Fruit fly (Drosophila melanogaster) whole organism, pupa: ENCODE results near the gene CG15914.

ENCODE experiments used
- CG10348 ChIP-seq: fragments of 200-800 bp; sonication (Bioruptor generic); IDR thresholded peaks from 2 replicates; pipeline ENCODE4 v1.3.6; 2022; ENCODE audit warnings: missing biosample characterization, missing genetic modification characterization
- CG12605 ChIP-seq: fragments of 200-800 bp; sonication (Bioruptor generic); IDR thresholded peaks from 2 replicates; pipeline ENCODE4 v1.3.6; 2022; ENCODE audit warnings: missing biosample characterization, missing genetic modification characterization
- CG13204 ChIP-seq: fragments of 200-800 bp; sonication (Bioruptor generic); optimal IDR thresholded peaks from 2 replicates; lab custom pipeline; 2018; ENCODE audit warnings: missing biosample characterization, mild to moderate bottlenecking, missing genetic modification characterization, moderate library complexity
- CG14655 ChIP-seq: fragments of 200-800 bp; sonication (Bioruptor generic); optimal IDR thresholded peaks from 3 replicates; lab custom pipeline; 2017; ENCODE audit warnings: mild to moderate bottlenecking, missing biosample characterization, missing genetic modification reagents, missing genetic modification characterization
- CG15710 ChIP-seq: fragments of 200-800 bp; sonication (Bioruptor generic); optimal IDR thresholded peaks from 2 replicates; lab custom pipeline; 2018; ENCODE audit warnings: missing biosample characterization, mild to moderate bottlenecking, missing genetic modification characterization, moderate library complexity
- CG17806 ChIP-seq: fragments of 200-800 bp; sonication (Bioruptor generic); optimal IDR thresholded peaks from 2 replicates; lab custom pipeline; 2018; ENCODE audit warnings: missing biosample characterization, mild to moderate bottlenecking, missing genetic modification characterization, moderate library complexity
- CG32121 ChIP-seq: fragments of 200-800 bp; sonication (Bioruptor generic); IDR thresholded peaks from 2 replicates; pipeline ENCODE4 v1.3.6; 2022; ENCODE audit warnings: missing biosample characterization, missing genetic modification characterization
- CG34367 ChIP-seq: fragments of 200-800 bp; sonication (Bioruptor generic); optimal IDR thresholded peaks from 2 replicates; lab custom pipeline; 2018; ENCODE audit warnings: missing biosample characterization, mild to moderate bottlenecking, missing genetic modification characterization
- CG4496 ChIP-seq: fragments of 200-800 bp; sonication (Bioruptor generic); IDR thresholded peaks from 3 replicates; pipeline ENCODE4 v1.3.6; 2022; ENCODE audit warnings: missing biosample characterization, missing genetic modification characterization
- CG8159 ChIP-seq: fragments of 200-800 bp; sonication (Bioruptor generic); optimal IDR thresholded peaks from 3 replicates; lab custom pipeline; 2018; ENCODE audit warnings: missing biosample characterization, mild to moderate bottlenecking, missing genetic modification characterization, moderate library complexity
- CG8301 ChIP-seq: fragments of 200-800 bp; sonication (Bioruptor generic); optimal IDR thresholded peaks from 2 replicates; lab custom pipeline; 2018; ENCODE audit warnings: missing biosample characterization, mild to moderate bottlenecking, missing genetic modification characterization
- CG9948 ChIP-seq: fragments of 200-800 bp; sonication (Bioruptor generic); optimal IDR thresholded peaks from 2 replicates; lab custom pipeline; 2018; ENCODE audit warnings: missing biosample characterization, mild to moderate bottlenecking, missing genetic modification characterization, moderate library complexity
- D1 ChIP-seq: fragments of 200-800 bp; sonication (Bioruptor generic); optimal IDR thresholded peaks from 2 replicates; lab custom pipeline; 2018; ENCODE audit warnings: missing biosample characterization, mild to moderate bottlenecking, missing genetic modification characterization, moderate library complexity
- EcR ChIP-seq: fragments of 200-800 bp; sonication (Bioruptor generic); optimal IDR thresholded peaks from 3 replicates; lab custom pipeline; 2019; ENCODE audit warnings: missing biosample characterization, missing genetic modification characterization, mild to moderate bottlenecking, moderate library complexity, missing genetic modification reagents
- Ets98B ChIP-seq: fragments of 200-800 bp; sonication (Bioruptor generic); IDR thresholded peaks from 2 replicates; pipeline ENCODE4 v1.3.6; 2022; ENCODE audit warnings: missing biosample characterization, missing genetic modification characterization
- Pif1A ChIP-seq: fragments of 200-800 bp; sonication (Bioruptor generic); optimal IDR thresholded peaks from 3 replicates; lab custom pipeline; 2016; ENCODE audit warnings: missing biosample characterization, missing genetic modification characterization
- Pif1B ChIP-seq: fragments of 200-800 bp; sonication (Bioruptor generic); optimal IDR thresholded peaks from 3 replicates; lab custom pipeline; 2016; ENCODE audit warnings: missing biosample characterization, missing genetic modification characterization
- Snoo ChIP-seq: fragments of 200-800 bp; sonication (Bioruptor generic); optimal IDR thresholded peaks from 3 replicates; lab custom pipeline; 2017; ENCODE audit warnings: missing biosample characterization, mild to moderate bottlenecking, missing genetic modification characterization, inconsistent platforms
- fd96Ca ChIP-seq: fragments of 200-800 bp; sonication (Bioruptor generic); IDR thresholded peaks from 3 replicates; pipeline ENCODE4 v1.3.6; 2022; ENCODE audit warnings: missing biosample characterization, missing genetic modification characterization
- gl ChIP-seq: fragments of 200-800 bp; sonication (Bioruptor generic); optimal IDR thresholded peaks from 2 replicates; lab custom pipeline; 2018; ENCODE audit warnings: missing biosample characterization, mild to moderate bottlenecking, missing genetic modification characterization
- rn ChIP-seq: fragments of 200-800 bp; sonication (Bioruptor generic); IDR thresholded peaks from 2 replicates; pipeline ENCODE4 v1.3.6; 2022; ENCODE audit warnings: missing biosample characterization, missing genetic modification characterization

The CG15914 gene

DNA sequence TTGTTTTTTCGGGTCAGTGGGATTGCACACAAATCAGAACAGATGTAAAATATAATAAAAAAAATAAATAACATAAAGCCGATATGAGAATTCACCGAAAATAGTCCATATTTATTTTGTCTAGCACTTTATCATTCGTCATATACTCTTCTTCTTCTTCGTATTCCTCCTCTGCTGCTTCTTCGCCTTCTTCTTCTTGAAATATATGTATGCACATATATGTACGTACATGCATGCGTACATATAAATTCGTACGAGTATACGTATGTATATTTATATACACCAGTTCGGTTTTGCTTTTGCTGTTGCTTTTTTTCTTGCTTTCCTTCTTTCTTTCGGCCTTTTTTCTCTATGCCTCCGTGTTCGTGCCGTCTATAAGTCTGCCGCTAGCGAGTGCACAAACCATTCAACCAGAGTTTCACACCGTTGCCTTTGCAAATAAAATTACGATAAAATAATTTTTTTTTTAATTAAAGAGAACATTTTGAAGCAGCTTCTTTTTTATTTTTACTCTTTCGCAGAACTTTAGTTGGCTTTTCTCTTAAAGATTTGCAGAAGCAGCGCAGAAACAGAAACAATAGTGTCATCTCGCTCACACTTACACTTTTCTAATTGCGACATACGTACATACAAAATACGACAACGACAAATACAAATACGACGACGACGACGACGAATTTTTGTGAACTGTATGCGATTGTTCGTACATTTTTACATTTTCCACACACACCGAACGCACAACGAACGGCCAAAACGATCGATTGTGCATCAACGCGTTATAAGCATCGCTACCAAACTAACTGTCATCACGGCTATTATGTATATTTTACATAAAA is 33.4 kb downstream of the CG15914 start:
- TF ChIP-seq CG32121 (GFP tag; lab: Robert Waterston, UW) (peak; percentile 91), Pif1A (GFP tag; lab: Kevin White, UChicago) (peak; percentile 94), CG4496 (peak; percentile 94), CG14655 (peak; percentile 34), EcR (GFP tag; lab: Kevin White, UChicago) (peak; percentile 65), Snoo (tag; lab: Kevin White, UChicago) (peak; percentile 54), CG8159 (tag; lab: Kevin White, UChicago) (peak; percentile 86), D1 (tag; lab: Kevin White, UChicago) (no peak), fd96Ca (GFP tag; lab: Robert Waterston, UW) (peak; percentile 91), rn (peak; percentile 57), CG10348 (no peak), CG13204 (GFP tag; lab: Kevin White, UChicago) (peak; percentile 91), gl (tag; lab: Kevin White, UChicago) (peak; percentile 97), CG9948 (peak; percentile 79), CG12605 (GFP tag; lab: Robert Waterston, UW) (peak; percentile 97), CG15710 (tag; lab: Kevin White, UChicago) (peak; percentile 91), Pif1B (GFP tag; lab: Kevin White, UChicago) (peak; percentile 91), Ets98B (GFP tag; lab: Robert Waterston, UW) (peak; percentile 94), CG34367 (tag; lab: Kevin White, UChicago) (peak; percentile 94), CG8301 (peak; percentile 81), CG17806 (tag; lab: Kevin White, UChicago) (peak; percentile 84)

dm6 chrX:15887247-15887616 is 34.0 kb downstream of the CG15914 start, which contains the start of gene tay:
Gene tay, minus strand, starts transcription at chrX:15887311.
- TF ChIP-seq CG4496: peak; percentile 6; the same call in 1 of the 3 replicates
- no peak for TF ChIP-seq CG34367 (tag; lab: Kevin White, UChicago)

DNA sequence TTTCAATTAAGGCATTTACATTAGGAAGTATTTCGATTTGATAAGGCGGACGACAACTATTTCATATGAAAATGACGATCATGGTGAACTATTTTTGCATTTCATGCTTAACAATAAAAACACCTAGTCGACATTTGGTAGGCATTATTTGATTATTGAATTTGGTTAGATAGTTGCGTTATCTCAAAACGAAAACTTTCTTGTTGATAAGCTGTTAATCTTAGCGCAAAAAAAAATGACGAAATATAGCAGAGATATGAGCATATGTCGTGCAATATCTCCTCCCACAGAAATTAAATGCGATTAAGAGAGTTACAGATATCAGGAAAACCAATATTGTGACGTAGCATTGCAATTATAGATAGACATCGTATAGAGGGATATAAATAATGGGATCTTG is 35.5 kb downstream of the CG15914 start:
- TF ChIP-seq Pif1A (GFP tag; lab: Kevin White, UChicago) (no peak), Pif1B (GFP tag; lab: Kevin White, UChicago) (no peak), CG14655 (no peak), CG9948 (no peak), EcR (GFP tag; lab: Kevin White, UChicago) (no peak), gl (tag; lab: Kevin White, UChicago) (no peak), CG12605 (GFP tag; lab: Robert Waterston, UW) (no peak), CG15710 (tag; lab: Kevin White, UChicago) (no peak), Ets98B (GFP tag; lab: Robert Waterston, UW) (no peak), rn (no peak), CG10348 (no peak), CG13204 (GFP tag; lab: Kevin White, UChicago) (no peak), CG4496 (no peak), fd96Ca (GFP tag; lab: Robert Waterston, UW) (no peak), Snoo (tag; lab: Kevin White, UChicago) (no peak)

- TF ChIP-seq CG34367 (tag; lab: Kevin White, UChicago) (peak; percentile 18), CG17806 (tag; lab: Kevin White, UChicago) (no peak), Pif1A (GFP tag; lab: Kevin White, UChicago) (no peak), gl (tag; lab: Kevin White, UChicago) (peak; percentile 5), CG12605 (GFP tag; lab: Robert Waterston, UW) (no peak), D1 (tag; lab: Kevin White, UChicago) (no peak), CG8301 (no peak), CG32121 (GFP tag; lab: Robert Waterston, UW) (no peak), CG15710 (tag; lab: Kevin White, UChicago) (peak; percentile 32), CG14655 (no peak), Pif1B (GFP tag; lab: Kevin White, UChicago) (no peak), Snoo (tag; lab: Kevin White, UChicago) (peak; percentile 13), CG9948 (peak; percentile 32), CG8159 (tag; lab: Kevin White, UChicago) (peak; percentile 64), CG13204 (GFP tag; lab: Kevin White, UChicago) (no peak), fd96Ca (GFP tag; lab: Robert Waterston, UW) (no peak), CG4496 (peak; percentile 16; the same call in 1 of the 3 replicates)
These were observed 36.8 kb downstream of the CG15914 start, which contains the start of the genes MSBP and CG15916 for dm6 chrX:15889780-15890608. Gene MSBP, minus strand, starts transcription at chrX:15890109. Gene CG15916, plus strand, starts transcription at chrX:15890589.

DNA sequence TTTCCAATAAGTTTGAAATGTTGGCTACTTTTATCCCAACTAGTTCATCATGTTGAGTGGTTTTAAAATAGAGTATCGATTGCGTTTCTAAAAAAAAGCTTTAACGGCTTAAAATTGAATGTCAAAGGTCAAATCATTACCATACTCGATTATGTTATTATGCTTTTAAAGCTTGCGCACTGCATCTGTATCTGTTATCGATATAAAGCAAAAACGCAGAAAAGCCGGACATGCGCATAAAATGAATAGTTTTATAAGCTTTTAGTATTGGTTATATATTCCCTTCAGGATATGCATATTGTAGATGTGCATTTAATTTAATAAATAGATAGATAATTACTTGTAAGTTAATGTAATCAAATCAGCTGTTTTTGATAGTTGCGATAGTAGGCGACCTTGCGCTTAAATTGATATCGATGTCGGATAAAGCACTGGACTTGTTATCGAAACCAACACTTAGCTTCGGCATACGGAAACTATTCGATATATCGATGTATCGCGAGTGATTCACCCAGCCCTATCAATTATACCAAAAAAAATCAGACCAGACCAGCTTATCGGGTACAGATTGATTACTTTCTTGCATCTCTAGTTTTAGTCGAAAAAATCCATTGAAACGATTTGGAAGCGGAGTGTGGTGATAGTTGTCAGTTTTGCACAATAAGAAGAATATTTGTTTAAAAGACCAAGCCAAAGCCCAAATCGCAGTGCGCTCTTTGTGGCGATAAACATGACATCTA is 38.6 kb downstream of the CG15914 start, which contains the start of gene shi:
TSS of gene shi (plus strand) at position 511 of the 740 bp plus-strand sequence.
- no peak for TF ChIP-seq CG15710 (tag; lab: Kevin White, UChicago)
